Fruit fly (Drosophila melanogaster) whole organism, embryonic: ENCODE results near the gene RpS3.

Experiments used
- B-H2 ChIP-seq: fragments of 200-800 bp; sonication (Bioruptor generic); optimal IDR thresholded peaks from 2 replicates; lab custom pipeline; 2018; ENCODE audit warnings: missing biosample characterization, mild to moderate bottlenecking, missing genetic modification characterization
- CG10565 ChIP-seq: fragments of 200-800 bp; sonication (Bioruptor generic); optimal IDR thresholded peaks from 3 replicates; lab custom pipeline; 2016; ENCODE audit warnings: missing biosample characterization, mild to moderate bottlenecking, missing genetic modification characterization
- CG11456 ChIP-seq: fragments of 200-800 bp; sonication (Bioruptor generic); IDR thresholded peaks from 3 replicates; pipeline ENCODE4 v1.3.6; 2022; ENCODE audit warnings: missing biosample characterization, missing genetic modification characterization
- CG11560 ChIP-seq: fragments of 200-800 bp; sonication (Bioruptor generic); IDR thresholded peaks from 3 replicates; pipeline ENCODE4 v1.3.6; 2022; ENCODE audit warnings: missing biosample characterization, missing genetic modification characterization
- CG12155 ChIP-seq: fragments of 200-800 bp; sonication (Bioruptor generic); optimal IDR thresholded peaks from 3 replicates; lab custom pipeline; 2016; ENCODE audit warnings: missing biosample characterization, missing genetic modification characterization
- CG12391 ChIP-seq: fragments of 200-800 bp; sonication (Bioruptor generic); optimal IDR thresholded peaks from 3 replicates; lab custom pipeline; 2018; ENCODE audit warnings: missing biosample characterization, mild to moderate bottlenecking, missing genetic modification characterization, moderate library complexity
- CG15696 ChIP-seq: fragments of 200-800 bp; sonication (Bioruptor generic); optimal IDR thresholded peaks from 2 replicates; lab custom pipeline; 2019; ENCODE audit warnings: missing biosample characterization, mild to moderate bottlenecking, missing genetic modification characterization, moderate library complexity
- CG1603 ChIP-seq: fragments of 200-800 bp; sonication (Bioruptor generic); optimal IDR thresholded peaks from 2 replicates; lab custom pipeline; 2019; ENCODE audit warnings: missing biosample characterization, mild to moderate bottlenecking, missing genetic modification characterization, moderate library complexity
- CG16779 ChIP-seq: fragments of 200-800 bp; sonication (Bioruptor generic); IDR thresholded peaks from 2 replicates; pipeline ENCODE4 v1.3.6; 2022; ENCODE audit warnings: missing biosample characterization, missing genetic modification characterization
- CG17359 ChIP-seq: fragments of 200-800 bp; sonication (Bioruptor generic); optimal IDR thresholded peaks from 3 replicates; lab custom pipeline; 2018; ENCODE audit warnings: missing biosample characterization, mild to moderate bottlenecking, missing genetic modification characterization, moderate library complexity
- CG17568 ChIP-seq: fragments of 200-800 bp; sonication (Bioruptor generic); optimal IDR thresholded peaks from 2 replicates; lab custom pipeline; 2018; ENCODE audit warnings: missing biosample characterization, mild to moderate bottlenecking, missing genetic modification characterization, moderate library complexity
- CG17612 ChIP-seq: fragments of 200-800 bp; sonication (Bioruptor generic); IDR thresholded peaks from 2 replicates; pipeline ENCODE4 v1.3.6; 2022; ENCODE audit warnings: missing biosample characterization, missing genetic modification characterization
- CG17912 ChIP-seq: fragments of 200-800 bp; sonication (Bioruptor generic); optimal IDR thresholded peaks from 2 replicates; lab custom pipeline; 2018; ENCODE audit warnings: missing biosample characterization, mild to moderate bottlenecking, missing genetic modification characterization
- CG34422 ChIP-seq: fragments of 200-800 bp; sonication (Bioruptor generic); IDR thresholded peaks from 3 replicates; pipeline ENCODE4 v1.3.6; 2022; ENCODE audit warnings: missing biosample characterization, missing genetic modification characterization
- CG42726 ChIP-seq: fragments of 200-800 bp; sonication (Bioruptor generic); IDR thresholded peaks from 2 replicates; pipeline ENCODE4 v1.3.6; 2022; ENCODE audit warnings: missing biosample characterization, missing genetic modification characterization; ENCODE audit not compliant: partially characterized antibody
- CG4360 ChIP-seq: fragments of 200-800 bp; sonication (Bioruptor generic); IDR thresholded peaks from 2 replicates; pipeline ENCODE4 v1.3.6; 2022; ENCODE audit warnings: missing biosample characterization, missing genetic modification characterization
- CG5180 ChIP-seq: fragments of 200-800 bp; sonication (Bioruptor generic); optimal IDR thresholded peaks from 3 replicates; lab custom pipeline; 2017; ENCODE audit warnings: missing biosample characterization, missing genetic modification characterization, mild to moderate bottlenecking, moderate library complexity, missing genetic modification reagents
- CG5953 ChIP-seq: fragments of 200-800 bp; sonication (Bioruptor generic); IDR thresholded peaks from 2 replicates; pipeline ENCODE4 v1.3.6; 2022; ENCODE audit warnings: missing biosample characterization, missing genetic modification characterization
- CG7745 ChIP-seq: fragments of 200-800 bp; sonication (Bioruptor generic); optimal IDR thresholded peaks from 2 replicates; lab custom pipeline; 2018; ENCODE audit warnings: missing biosample characterization, mild to moderate bottlenecking, missing genetic modification characterization, moderate library complexity
- CG8388 ChIP-seq: fragments of 200-800 bp; sonication (Bioruptor generic); optimal IDR thresholded peaks from 2 replicates; lab custom pipeline; 2019; ENCODE audit warnings: missing biosample characterization, mild to moderate bottlenecking, missing genetic modification characterization, moderate library complexity
- CG8924 ChIP-seq: fragments of 200-800 bp; optimal IDR thresholded peaks from 3 replicates; lab custom pipeline; 2019; ENCODE audit warnings: missing biosample characterization, mild to moderate bottlenecking, missing genetic modification characterization, moderate library complexity
- Dad ChIP-seq: fragments of 200-800 bp; sonication (Bioruptor generic); optimal IDR thresholded peaks from 3 replicates; lab custom pipeline; 2016; ENCODE audit warnings: missing biosample characterization, missing genetic modification characterization
- Fer1 ChIP-seq: fragments of 200-800 bp; sonication (Bioruptor generic); optimal IDR thresholded peaks from 2 replicates; lab custom pipeline; 2017; ENCODE audit warnings: missing biosample characterization, mild to moderate bottlenecking, missing genetic modification characterization
- HHEX ChIP-seq: fragments of 200-800 bp; sonication (Bioruptor generic); optimal IDR thresholded peaks from 3 replicates; lab custom pipeline; 2017; ENCODE audit warnings: missing biosample characterization, mild to moderate bottlenecking, missing genetic modification characterization, missing genetic modification reagents
- HLH54F ChIP-seq: fragments of 200-800 bp; sonication (Bioruptor generic); optimal IDR thresholded peaks from 3 replicates; lab custom pipeline; 2016; ENCODE audit warnings: missing biosample characterization, missing genetic modification characterization
- MBD-R2 ChIP-seq: fragments of 200-800 bp; sonication (Bioruptor generic); IDR thresholded peaks from 2 replicates; pipeline ENCODE4 v1.3.6; 2022; ENCODE audit warnings: missing biosample characterization, missing genetic modification characterization
- Meics ChIP-seq: fragments of 200-800 bp; sonication (Bioruptor generic); optimal IDR thresholded peaks from 2 replicates; lab custom pipeline; 2017; ENCODE audit warnings: missing biosample characterization, mild to moderate bottlenecking, missing genetic modification characterization
- NC2β ChIP-seq: fragments of 200-800 bp; sonication (Bioruptor generic); optimal IDR thresholded peaks from 2 replicates; lab custom pipeline; 2016; ENCODE audit warnings: missing biosample characterization, missing genetic modification characterization
- Sin3A ChIP-seq: fragments of >200 bp; optimal IDR thresholded peaks from 2 replicates; lab custom pipeline; 2018
- Ssrp ChIP-seq: fragments of 200-800 bp; sonication (Bioruptor generic); optimal IDR thresholded peaks from 2 replicates; lab custom pipeline; 2018; ENCODE audit warnings: missing biosample characterization, mild to moderate bottlenecking, missing genetic modification characterization, moderate library complexity
- TFAM ChIP-seq: fragments of 200-800 bp; sonication (Bioruptor generic); optimal IDR thresholded peaks from 2 replicates; lab custom pipeline; 2017; ENCODE audit warnings: missing biosample characterization, missing genetic modification characterization, inconsistent platforms
- aop ChIP-seq: fragments of 200-800 bp; sonication (Bioruptor generic); IDR thresholded peaks from 2 replicates; pipeline ENCODE4 v1.3.6; 2022; ENCODE audit warnings: missing biosample characterization, missing genetic modification characterization
- bigmax ChIP-seq: fragments of 200-800 bp; sonication (Bioruptor generic); optimal IDR thresholded peaks from 2 replicates; lab custom pipeline; 2018; ENCODE audit warnings: missing biosample characterization, mild to moderate bottlenecking, missing genetic modification characterization
- ftz-f1 ChIP-seq: fragments of 200-800 bp; sonication (Bioruptor generic); optimal IDR thresholded peaks from 2 replicates; lab custom pipeline; 2016; ENCODE audit warnings: missing biosample characterization, missing genetic modification characterization
- gce ChIP-seq: fragments of 200-800 bp; sonication (Bioruptor generic); IDR thresholded peaks from 3 replicates; pipeline ENCODE4 v1.3.6; 2022; ENCODE audit warnings: missing biosample characterization, missing genetic modification characterization
- hth ChIP-seq: fragments of >200 bp; optimal IDR thresholded peaks from 2 replicates; lab custom pipeline; 2017; ENCODE audit warnings: inconsistent platforms
- insv ChIP-seq, 2 experiments: fragments of 200-800 bp; sonication (Bioruptor generic); optimal IDR thresholded peaks; 3 replicates each; lab custom pipeline; 2016 to 2018; ENCODE audit warnings: missing biosample characterization in 2 of 2, missing genetic modification characterization in 2 of 2
- jumu ChIP-seq: fragments of 200-800 bp; sonication (Bioruptor generic); optimal IDR thresholded peaks from 3 replicates; lab custom pipeline; 2016; ENCODE audit warnings: missing biosample characterization, missing genetic modification characterization
- ken ChIP-seq: fragments of 200-800 bp; sonication (Bioruptor generic); IDR thresholded peaks from 3 replicates; pipeline ENCODE4 v1.3.6; 2022; ENCODE audit warnings: missing biosample characterization, missing genetic modification characterization
- lilli ChIP-seq: fragments of 200-800 bp; sonication (Bioruptor generic); optimal IDR thresholded peaks from 3 replicates; lab custom pipeline; 2016; ENCODE audit warnings: missing biosample characterization, missing genetic modification characterization
- lov ChIP-seq, 2 experiments: fragments of 200-800 bp in 1 of 2; fragments of >200 bp in 1 of 2; sonication (Bioruptor generic) in 1 of 2; IDR thresholded peaks in 1 of 2; optimal IDR thresholded peaks in 1 of 2; 2 replicates in 1 of 2; 3 replicates in 1 of 2; pipeline versions ENCODE4 v1.3.6 to Lab custom; 2017 to 2022; ENCODE audit warnings: missing biosample characterization in 1 of 2, missing genetic modification characterization in 1 of 2
- nmo ChIP-seq: fragments of 200-800 bp; sonication (Bioruptor generic); optimal IDR thresholded peaks from 2 replicates; lab custom pipeline; 2018; ENCODE audit warnings: missing biosample characterization, mild to moderate bottlenecking, missing genetic modification characterization, moderate library complexity
- sc ChIP-seq, 3 experiments: fragments of >200 bp in 2 of 3; fragments of 200-800 bp in 1 of 3; sonication (Bioruptor generic) in 1 of 3; optimal IDR thresholded peaks; 2 replicates in 2 of 3; 3 replicates in 1 of 3; lab custom pipeline; 2017; ENCODE audit warnings: mild to moderate bottlenecking in 1 of 3, missing biosample characterization in 1 of 3, missing genetic modification characterization in 1 of 3, missing genetic modification reagents in 1 of 3
- sisA ChIP-seq: fragments of 200-800 bp; sonication (Bioruptor generic); IDR thresholded peaks from 2 replicates; pipeline ENCODE4 v1.3.6; 2022; ENCODE audit warnings: missing biosample characterization, missing genetic modification characterization
- slp2 ChIP-seq: fragments of 200-800 bp; sonication (Bioruptor generic); optimal IDR thresholded peaks from 2 replicates; lab custom pipeline; 2016; ENCODE audit warnings: missing biosample characterization, missing genetic modification characterization
- tio ChIP-seq: fragments of 200-800 bp; sonication (Bioruptor generic); optimal IDR thresholded peaks from 2 replicates; lab custom pipeline; 2017; ENCODE audit warnings: missing biosample characterization, missing genetic modification characterization, inconsistent platforms
- ttk ChIP-seq: fragments of 200-800 bp; sonication (Bioruptor generic); IDR thresholded peaks from 2 replicates; pipeline ENCODE4 v2.1.2; 2022; ENCODE audit warnings: missing biosample characterization, missing genetic modification characterization
- wek ChIP-seq: fragments of 200-800 bp; sonication (Bioruptor generic); optimal IDR thresholded peaks from 3 replicates; lab custom pipeline; 2018; ENCODE audit warnings: missing biosample characterization, mild to moderate bottlenecking, missing genetic modification characterization, moderate library complexity

RpS3 gene

dm6 chr3R:23355829-23356738 lies 2.5 kb upstream of the RpS3 start, which contains the start of the genes ATPsynCF6 and Sec13 (continued):
- TF ChIP-seq CG11456 (GFP tag; lab: Robert Waterston, UW) (peak; percentile 75), nmo (GFP tag; lab: Kevin White, UChicago) (peak; percentile 68), jumu (no peak), CG17568 (GFP tag; lab: Kevin White, UChicago) (no peak), CG17359 (tag; lab: Kevin White, UChicago) (peak; percentile 59), hth (lab: Kevin White, UChicago) (no peak), CG34422 (GFP tag; lab: Robert Waterston, UW) (peak; percentile 11; the same call in 1 of the 3 replicates), NC2β (GFP tag; lab: Kevin White, UChicago) (no peak), ttk (GFP tag; lab: Robert Waterston, UW) (no peak), CG5180 (peak; percentile 14), CG15696 (tag; lab: Kevin White, UChicago) (peak; percentile 55), wek (GFP tag; lab: Kevin White, UChicago) (peak; percentile 93), CG4360 (GFP tag; lab: Robert Waterston, UW) (no peak), CG17912 (no peak), CG12155 (GFP tag; lab: Kevin White, UChicago) (peak; percentile 20), Meics (peak; percentile 63), CG8388 (GFP tag; lab: Kevin White, UChicago) (peak; percentile 32), CG17612 (GFP tag; lab: Robert Waterston, UW) (no peak), aop (GFP tag; lab: Robert Waterston, UW) (no peak), lov (optimal IDR thresholded peaks at IDR 0.05; lab: Kevin White, UChicago) (no peak), lov (GFP tag; IDR thresholded peaks at IDR 0.05; lab: Robert Waterston, UW) (0 out of 3 replicates have a peak, but pooled peaks have one; percentile 9), Sin3A (lab: Kevin White, UChicago) (peak; percentile 16), sc (optimal IDR thresholded peaks at IDR 0.05; lab: Kevin White, UChicago) (no peak), sc (GFP tag; optimal IDR thresholded peaks at IDR 0.05; lab: Kevin White, UChicago) (no peak), CG12391 (tag; lab: Kevin White, UChicago) (peak; percentile 68), Ssrp (tag; lab: Kevin White, UChicago) (peak; percentile 38), TFAM (no peak), ken (GFP tag; lab: Robert Waterston, UW) (no peak; the same call in 2 of the 3 replicates), ftz-f1 (GFP tag; lab: Kevin White, UChicago) (no peak), HLH54F (GFP tag; lab: Kevin White, UChicago) (no peak), lilli (peak; percentile 59), CG8924 (tag; lab: Kevin White, UChicago) (peak; percentile 42), CG7745 (tag; lab: Kevin White, UChicago) (no peak), CG10565 (GFP tag; lab: Kevin White, UChicago) (no peak), bigmax (GFP tag; lab: Kevin White, UChicago) (peak; percentile 85), CG1603 (tag; lab: Kevin White, UChicago) (peak; percentile 42), CG5953 (GFP tag; lab: Robert Waterston, UW) (no peak), HHEX (peak; percentile 47), tio (no peak), gce (no peak), insv (GFP tag; optimal IDR thresholded peaks at IDR 0.05; lab: Kevin White, UChicago) (no peak), sisA (GFP tag; lab: Robert Waterston, UW) (peak; percentile 47), B-H2 (no peak), CG11560 (tag; lab: Robert Waterston, UW) (no peak), MBD-R2 (GFP tag; lab: Robert Waterston, UW) (peak; percentile 30), CG42726 (GFP tag; lab: Robert Waterston, UW) (peak; percentile 93), CG16779 (GFP tag; lab: Robert Waterston, UW) (0 out of 2 replicates have a peak, but pooled peaks have one; percentile 10), slp2 (GFP tag; lab: Kevin White, UChicago) (no peak), Dad (no peak), Fer1 (peak; percentile 44)
